Fruit fly (Drosophila melanogaster): ENCODE results near the gene CG10949.

DNA sequence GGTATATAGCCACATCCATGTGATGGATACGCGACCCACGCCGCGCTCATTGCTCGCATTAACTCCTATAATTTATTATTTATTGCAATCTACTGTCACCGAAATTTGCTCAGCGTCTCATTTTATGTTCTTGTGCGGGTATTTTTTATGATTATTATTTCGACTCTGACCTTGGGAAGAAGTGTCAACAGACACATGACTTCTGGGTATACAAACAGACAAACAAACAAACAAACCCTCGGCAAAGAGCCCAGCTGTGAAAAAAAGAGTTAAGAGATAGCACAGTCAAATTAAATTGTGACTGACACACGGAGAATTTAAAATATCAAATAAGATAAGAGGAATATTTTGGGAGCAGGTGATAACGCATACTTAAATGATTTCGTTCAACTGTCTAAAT lies 26.7 kb downstream of the CG10949 start:
- no peak for TF ChIP-seq sr (GFP tag; IDR thresholded peaks at IDR 0.05)
- TF ChIP-seq pnt (GFP tag; optimal IDR thresholded peaks at IDR 0.05) = no peak
- TF ChIP-seq yki (optimal IDR thresholded peaks at IDR 0.05) = no peak
- TF ChIP-seq CG10209 (GFP tag; optimal IDR thresholded peaks at IDR 0.05) = peak; percentile 28
- TF ChIP-seq CG34224 (GFP tag; IDR thresholded peaks at IDR 0.05; ENCODE audit: partially characterized antibody) = no peak
- TF ChIP-seq Ets65A (GFP tag) = no peak
- no peak for TF ChIP-seq stc (GFP tag; IDR thresholded peaks at IDR 0.05)
- no peak for TF ChIP-seq row (GFP tag; IDR thresholded peaks at IDR 0.05)
- TF ChIP-seq CG7745 (tag; optimal IDR thresholded peaks at IDR 0.05) = no peak
- TF ChIP-seq CG14860 (GFP tag; IDR thresholded peaks at IDR 0.05; ENCODE audit: partially characterized antibody) = no peak
- TF ChIP-seq zfh1 (GFP tag; IDR thresholded peaks at IDR 0.05) = no peak
